Worm (Caenorhabditis elegans): Measurements from ENCODE around the gene lips-12.

Gene lips-12

ce11 chrII:1140689-1141088, 26.7 kb upstream of the lips-12 start, which contains the start of gene W09B6.4:
W09B6.4 (minus strand) TSS chrII:1140839.
- TF ChIP-seq T20F7.1 (GFP tag; optimal IDR thresholded peaks at IDR 0.05) (peak; percentile 35), pqm-1 (tag; optimal IDR thresholded peaks at IDR 0.05) (peak; percentile 61), mep-1 (tag; optimal IDR thresholded peaks at IDR 0.05) (peak; percentile 22), zfp-3 (GFP tag; conservative IDR thresholded peaks at IDR 0.05) (no peak), ceh-32 (tag; optimal IDR thresholded peaks at IDR 0.05; ENCODE audit: poor library complexity) (no peak), ZK546.5 (tag; optimal IDR thresholded peaks at IDR 0.05) (no peak), hlh-30 (tag; optimal IDR thresholded peaks at IDR 0.05; ENCODE audit: insufficient read depth) (peak; percentile 44), nhr-10 (tag; optimal IDR thresholded peaks at IDR 0.05) (no peak), hlh-11 (tag; optimal IDR thresholded peaks at IDR 0.05) (peak; percentile 38), unc-62 (GFP tag; optimal IDR thresholded peaks at IDR 0.05 in 1 of 2) (peak in 1 of 2 experiments; percentile 15), unc-62 (tag; optimal IDR thresholded peaks at IDR 0.05) (no peak), nhr-111 (GFP tag; optimal IDR thresholded peaks at IDR 0.05) (no peak), mdt-29 (GFP tag; IDR thresholded peaks at IDR 0.05) (0 out of 2 replicates have a peak, but pooled peaks have one; percentile 37), dmd-6 (GFP tag; IDR thresholded peaks at IDR 0.05) (peak; percentile 35), nhr-77 (tag; optimal IDR thresholded peaks at IDR 0.05) (peak; percentile 40), daf-16 (GFP tag; optimal IDR thresholded peaks at IDR 0.05) (no peak), daf-16 (tag; optimal IDR thresholded peaks at IDR 0.05) (peak; percentile 57), hmg-1.1 (GFP tag; IDR thresholded peaks at IDR 0.05) (no peak), ama-1 (optimal IDR thresholded peaks at IDR 0.05) (peak; percentile 32), zfp-2 (tag; optimal IDR thresholded peaks at IDR 0.05) (no peak), ztf-7 (tag; optimal IDR thresholded peaks at IDR 0.05) (no peak), dve-1 (tag; optimal IDR thresholded peaks at IDR 0.05; ENCODE audit: insufficient read depth) (peak; percentile 64), nhr-28 (tag; optimal IDR thresholded peaks at IDR 0.05) (peak; percentile 82)

ce11 chrII:1138618-1139017, 24.6 kb upstream of the lips-12 start:
- TF ChIP-seq nhr-41 (GFP tag; IDR thresholded peaks at IDR 0.05) = no peak
- TF ChIP-seq pqm-1 (tag; optimal IDR thresholded peaks at IDR 0.05) = peak; percentile 62
- TF ChIP-seq unc-130 (GFP tag; optimal IDR thresholded peaks at IDR 0.05) = no peak
- TF ChIP-seq aly-2 (tag; optimal IDR thresholded peaks at IDR 0.05) = no peak
- no peak for TF ChIP-seq spr-1 (tag; optimal IDR thresholded peaks at IDR 0.05)
- TF ChIP-seq tra-1 (GFP tag; IDR thresholded peaks at IDR 0.05) = 0 out of 2 replicates have a peak, but pooled peaks have one; percentile 11
- TF ChIP-seq F44E2.7 (GFP tag; IDR thresholded peaks at IDR 0.05) = no peak
- TF ChIP-seq zfp-3 (GFP tag; conservative IDR thresholded peaks at IDR 0.05) = no peak
- TF ChIP-seq daf-16 (GFP tag; optimal IDR thresholded peaks at IDR 0.05) = no peak
- peak; percentile 58 for TF ChIP-seq daf-16 (tag; optimal IDR thresholded peaks at IDR 0.05)
- no peak for TF ChIP-seq Y5F2A.4 (GFP tag; optimal IDR thresholded peaks at IDR 0.05)
- no peak for TF ChIP-seq gei-8 (GFP tag; optimal IDR thresholded peaks at IDR 0.05)
- 0 out of 2 replicates have a peak, but pooled peaks have one; percentile 36 for TF ChIP-seq madf-9 (GFP tag; conservative IDR thresholded peaks at IDR 0.05)
- no peak for TF ChIP-seq ceh-82 (tag; optimal IDR thresholded peaks at IDR 0.05)
- no peak for TF ChIP-seq unc-39 (tag; optimal IDR thresholded peaks at IDR 0.05)
- no peak for TF ChIP-seq snpc-4 (tag; optimal IDR thresholded peaks at IDR 0.05)
- TF ChIP-seq D1046.2 (GFP tag; IDR thresholded peaks at IDR 0.05) = no peak
- TF ChIP-seq rbr-2 (tag; optimal IDR thresholded peaks at IDR 0.05) = no peak
- TF ChIP-seq nhr-28 (tag; optimal IDR thresholded peaks at IDR 0.05) = peak; percentile 41
- 0 out of 2 replicates have a peak, but pooled peaks have one; percentile 45 for TF ChIP-seq Y48G9A.11 (GFP tag; IDR thresholded peaks at IDR 0.05)
- TF ChIP-seq ama-1 (optimal IDR thresholded peaks at IDR 0.05) = no peak
- peak; percentile 29 for TF ChIP-seq hlh-11 (tag; optimal IDR thresholded peaks at IDR 0.05)
- no peak for TF ChIP-seq F10B5.3 (tag; optimal IDR thresholded peaks at IDR 0.05)
- TF ChIP-seq pha-4 (GFP tag; IDR thresholded peaks at IDR 0.05) = no peak
- TF ChIP-seq pha-4 (tag; optimal IDR thresholded peaks at IDR 0.05) = no peak
- peak; percentile 24 for TF ChIP-seq dve-1 (tag; optimal IDR thresholded peaks at IDR 0.05; ENCODE audit: insufficient read depth)
- TF ChIP-seq arid-1 (GFP tag; conservative IDR thresholded peaks at IDR 0.05) = no peak
- no peak for TF ChIP-seq snpc-1.2 (GFP tag; IDR thresholded peaks at IDR 0.05)
- no peak for TF ChIP-seq mep-1 (tag; optimal IDR thresholded peaks at IDR 0.05)
- no peak for TF ChIP-seq ztf-11 (tag; optimal IDR thresholded peaks at IDR 0.05)
- TF ChIP-seq unc-62 (GFP tag; optimal IDR thresholded peaks at IDR 0.05 in 1 of 2) = no peak
- TF ChIP-seq unc-62 (tag; optimal IDR thresholded peaks at IDR 0.05) = no peak
- no peak for TF ChIP-seq lsy-2 (tag; optimal IDR thresholded peaks at IDR 0.05)
- no peak for TF ChIP-seq daf-8 (GFP tag; IDR thresholded peaks at IDR 0.05)
- no peak for TF ChIP-seq nhr-48 (tag; optimal IDR thresholded peaks at IDR 0.05)
- TF ChIP-seq nhr-77 (tag; optimal IDR thresholded peaks at IDR 0.05) = no peak
- TF ChIP-seq lin-39 (tag; optimal IDR thresholded peaks at IDR 0.05) = no peak
- no peak for TF ChIP-seq T26A8.4 (GFP tag; IDR thresholded peaks at IDR 0.05)
- no peak for TF ChIP-seq jun-1 (tag; optimal IDR thresholded peaks at IDR 0.05)
